Worm (Caenorhabditis elegans) whole organism, early embryonic: ENCODE measurements around the gene dagl-2.

ENCODE experiments used
- B0310.2 ChIP-seq: sonication (generic microtip); optimal IDR thresholded peaks from 2 replicates; lab custom pipeline; 2016; ENCODE audit warnings: mild to moderate bottlenecking, missing genetic modification characterization, missing compliant biosample characterization
- F13C5.2 ChIP-seq: sonication (generic microtip); optimal IDR thresholded peaks from 2 replicates; lab custom pipeline; 2017; ENCODE audit warnings: mild to moderate bottlenecking, missing genetic modification characterization, inconsistent platforms, missing compliant biosample characterization
- aly-1 ChIP-seq: sonication (generic microtip); optimal IDR thresholded peaks from 2 replicates; lab custom pipeline; 2016; ENCODE audit warnings: missing genetic modification characterization, missing compliant biosample characterization
- ama-1 ChIP-seq: fragments of 150-350 bp; optimal IDR thresholded peaks from 2 replicates; lab custom pipeline; 2014
- ceh-13 ChIP-seq: fragments of 200-800 bp; sonication (Bioruptor generic); optimal IDR thresholded peaks from 2 replicates; lab custom pipeline; 2018; ENCODE audit warnings: mild to moderate bottlenecking, missing genetic modification characterization, missing compliant biosample characterization
- ceh-36 ChIP-seq: sonication (generic microtip); optimal IDR thresholded peaks from 2 replicates; lab custom pipeline; 2016; ENCODE audit warnings: missing genetic modification characterization, inconsistent platforms, missing compliant biosample characterization
- ets-7 ChIP-seq: sonication (generic microtip); optimal IDR thresholded peaks from 2 replicates; lab custom pipeline; 2016; ENCODE audit warnings: missing genotype, missing genetic modification characterization, missing compliant biosample characterization
- flt-1 ChIP-seq: fragments of 200-800 bp; sonication (Bioruptor generic); IDR thresholded peaks from 2 replicates; pipeline ENCODE4 v1.3.6; 2022; ENCODE audit warnings: missing genetic modification characterization, missing compliant biosample characterization
- hmbx-1 ChIP-seq: sonication (generic microtip); optimal IDR thresholded peaks from 2 replicates; lab custom pipeline; 2016; ENCODE audit warnings: mild to moderate bottlenecking, missing genetic modification characterization, missing compliant biosample characterization
- hmg-4 ChIP-seq: fragments of 200-800 bp; sonication (Bioruptor generic); optimal IDR thresholded peaks from 2 replicates; lab custom pipeline; 2018; ENCODE audit warnings: mild to moderate bottlenecking, missing genetic modification characterization, missing compliant biosample characterization
- hnd-1 ChIP-seq: sonication (generic microtip); optimal IDR thresholded peaks from 2 replicates; lab custom pipeline; 2016; ENCODE audit warnings: missing genetic modification characterization, missing compliant biosample characterization
- pes-1 ChIP-seq: fragments of 200-800 bp; sonication (Bioruptor generic); IDR thresholded peaks from 2 replicates; pipeline ENCODE4 v1.3.6; 2022; ENCODE audit warnings: missing genetic modification reagents, missing genetic modification characterization, missing compliant biosample characterization
- scrt-1 ChIP-seq: fragments of 200-800 bp; sonication (Bioruptor generic); IDR thresholded peaks from 2 replicates; pipeline ENCODE4 v1.3.6; 2022; ENCODE audit warnings: missing genetic modification characterization, missing compliant biosample characterization
- sea-1 ChIP-seq: fragments of 200-800 bp; sonication (Bioruptor generic); conservative IDR thresholded peaks from 2 replicates; pipeline ENCODE4 v1.3.6; 2022; ENCODE audit warnings: missing genetic modification characterization, missing compliant biosample characterization
- tbx-11 ChIP-seq: fragments of 200-800 bp; sonication (Bioruptor generic); IDR thresholded peaks from 2 replicates; pipeline ENCODE4 v1.3.6; 2022; ENCODE audit warnings: missing genetic modification characterization, missing compliant biosample characterization
- tbx-37 ChIP-seq: fragments of 200-800 bp; sonication (Bioruptor generic); conservative IDR thresholded peaks from 2 replicates; pipeline ENCODE4 v1.3.6; 2022; ENCODE audit warnings: missing genetic modification reagents, missing genetic modification characterization, missing compliant biosample characterization
- tra-4 ChIP-seq: sonication (generic microtip); optimal IDR thresholded peaks from 2 replicates; lab custom pipeline; 2017; ENCODE audit warnings: missing genetic modification characterization, missing compliant biosample characterization

Gene dagl-2

DNA sequence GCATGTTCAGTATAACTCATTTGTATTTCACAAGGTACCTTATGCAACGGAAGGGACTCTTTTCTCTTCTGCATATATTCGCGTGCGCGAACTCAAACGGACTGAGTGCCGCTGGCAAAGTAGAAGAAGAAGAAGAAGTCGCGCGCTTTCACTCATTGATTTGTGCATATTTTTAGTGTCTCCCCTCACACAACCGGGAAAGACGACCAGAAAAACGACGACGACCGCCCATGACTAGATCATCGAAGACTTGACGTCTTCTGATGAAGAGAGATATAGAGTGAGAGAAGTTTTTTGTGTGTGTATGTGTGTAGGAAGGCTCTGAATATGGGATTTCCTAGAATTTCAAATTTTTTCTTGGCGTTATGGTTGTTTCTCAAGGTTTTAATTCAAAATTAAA is 18.7 kb downstream of the dagl-2 start:
- TF ChIP-seq scrt-1, result no peak
- TF ChIP-seq flt-1 (GFP tag; lab: Robert Waterston, UW), result no peak
- no peak for TF ChIP-seq tbx-11
- no peak for TF ChIP-seq hnd-1 (tag; lab: Kevin White, UChicago)
- no peak for TF ChIP-seq B0310.2 (tag; lab: Kevin White, UChicago)

DNA sequence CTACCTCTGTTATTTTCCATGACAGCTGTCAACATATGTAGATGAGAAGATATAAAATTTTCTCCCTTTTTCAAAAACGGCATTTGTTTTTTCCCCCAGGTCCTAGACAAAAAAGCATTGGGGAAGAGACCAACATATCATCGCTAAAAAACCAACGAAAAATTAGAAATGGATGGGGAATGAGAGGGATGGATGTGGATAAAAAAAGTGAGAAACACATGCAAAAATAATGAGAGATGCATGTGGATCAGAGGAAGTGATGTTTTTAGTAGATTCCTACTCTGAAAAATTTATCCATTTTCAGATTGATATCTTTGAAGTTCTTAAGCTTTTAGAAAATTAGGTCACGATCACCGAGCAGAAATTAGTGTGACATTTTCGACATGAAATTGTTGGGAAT is 20.6 kb downstream of the dagl-2 start:
- TF ChIP-seq pes-1 (GFP tag; lab: Robert Waterston, UW), result no peak
- no peak for TF ChIP-seq tbx-37 (GFP tag; lab: Robert Waterston, UW)
- no peak for TF ChIP-seq ets-7 (tag; lab: Kevin White, UChicago)
- no peak for TF ChIP-seq B0310.2 (tag; lab: Kevin White, UChicago)
- TF ChIP-seq ama-1 (lab: Kevin White, UChicago), result no peak
- no peak for TF ChIP-seq hmbx-1
- no peak for TF ChIP-seq sea-1 (GFP tag; lab: Robert Waterston, UW)
- TF ChIP-seq ceh-36 (tag; lab: Kevin White, UChicago), result no peak
- TF ChIP-seq tra-4 (tag; lab: Kevin White, UChicago), result no peak
- no peak for TF ChIP-seq aly-1
- no peak for TF ChIP-seq F13C5.2 (tag; lab: Kevin White, UChicago)
- TF ChIP-seq scrt-1, result no peak
- no peak for TF ChIP-seq ceh-13 (GFP tag; lab: Kevin White, UChicago)
- TF ChIP-seq flt-1 (GFP tag; lab: Robert Waterston, UW), result no peak
- no peak for TF ChIP-seq tbx-11

DNA sequence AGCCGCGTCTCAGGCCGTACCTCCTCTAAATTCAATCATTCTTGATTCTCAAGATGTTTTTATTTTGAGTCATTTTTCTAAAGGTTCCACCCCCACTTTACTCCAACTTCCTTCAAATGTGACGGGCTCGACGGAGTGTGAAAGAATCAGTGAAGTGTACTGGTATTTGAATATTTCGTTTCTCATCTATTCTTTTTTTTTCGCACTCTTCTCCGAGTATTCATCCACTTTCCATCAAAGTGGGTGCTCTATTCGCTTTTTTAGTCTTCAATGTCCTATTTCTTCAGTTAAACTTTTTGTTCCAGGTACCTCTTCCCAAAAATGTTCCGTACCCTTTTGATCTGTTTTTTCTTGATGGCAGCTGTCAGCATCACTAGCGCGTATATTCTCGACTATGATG is 21.6 kb downstream of the dagl-2 start, which contains the start of gene nlp-52:
Gene nlp-52 (plus strand): TSS at position 301 of the 400 bp plus-strand sequence.
- TF ChIP-seq flt-1 (GFP tag; lab: Robert Waterston, UW), result no peak

DNA sequence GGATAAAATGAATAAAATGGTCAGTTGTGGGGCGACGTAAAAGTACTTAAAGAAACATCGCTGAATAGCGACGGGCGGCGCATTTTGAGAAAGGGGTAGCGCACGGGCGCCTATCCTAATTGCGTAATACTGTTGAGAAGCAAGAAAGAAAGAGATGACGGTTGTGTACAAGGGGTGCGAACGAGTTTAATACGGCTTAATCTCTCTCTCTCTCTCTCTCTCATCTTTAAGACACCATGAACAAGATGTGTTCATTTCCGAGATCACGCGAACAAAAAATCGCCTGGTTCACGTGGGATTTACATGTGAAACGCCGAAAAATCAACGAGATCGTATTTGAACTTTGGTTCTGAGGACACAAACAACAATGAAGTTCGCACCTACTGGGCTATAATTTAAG is 23.4 kb downstream of the dagl-2 start:
- TF ChIP-seq ama-1 (lab: Kevin White, UChicago) (no peak), sea-1 (GFP tag; lab: Robert Waterston, UW) (no peak), F13C5.2 (tag; lab: Kevin White, UChicago) (no peak), ceh-13 (GFP tag; lab: Kevin White, UChicago) (no peak), hmbx-1 (no peak), tbx-11 (no peak), hmg-4 (GFP tag; lab: Kevin White, UChicago) (no peak), ets-7 (tag; lab: Kevin White, UChicago) (no peak), pes-1 (GFP tag; lab: Robert Waterston, UW) (no peak), scrt-1 (no peak), flt-1 (GFP tag; lab: Robert Waterston, UW) (no peak), aly-1 (no peak), tra-4 (tag; lab: Kevin White, UChicago) (no peak)

DNA sequence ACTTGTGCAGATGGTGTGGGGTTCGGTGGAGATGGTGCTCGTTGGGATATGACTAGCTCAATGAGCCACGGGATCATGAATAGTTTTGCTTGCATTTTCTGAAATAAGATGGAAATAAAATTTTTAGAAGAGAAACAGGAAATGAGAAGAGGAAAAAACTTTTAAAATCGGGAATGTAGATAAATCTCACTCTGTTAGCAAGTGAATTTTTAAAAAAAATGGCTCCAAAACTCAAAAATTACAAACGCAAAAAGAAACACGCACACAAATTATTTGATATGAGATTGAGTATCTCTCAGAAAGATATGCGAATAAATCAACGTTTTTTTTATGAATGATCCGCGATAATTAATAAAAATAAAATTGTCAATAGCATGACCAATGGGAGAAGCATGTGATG is 25.1 kb downstream of the dagl-2 start, which contains the start of gene T17H7.7:
Gene T17H7.7 (minus strand): TSS at position 101 of the 400 bp plus-strand sequence.
- TF ChIP-seq tbx-11 (no peak), F13C5.2 (tag; lab: Kevin White, UChicago) (no peak), ceh-13 (GFP tag; lab: Kevin White, UChicago) (no peak), tbx-37 (GFP tag; lab: Robert Waterston, UW) (no peak), ets-7 (tag; lab: Kevin White, UChicago) (no peak), hmbx-1 (no peak), hnd-1 (tag; lab: Kevin White, UChicago) (no peak)

DNA sequence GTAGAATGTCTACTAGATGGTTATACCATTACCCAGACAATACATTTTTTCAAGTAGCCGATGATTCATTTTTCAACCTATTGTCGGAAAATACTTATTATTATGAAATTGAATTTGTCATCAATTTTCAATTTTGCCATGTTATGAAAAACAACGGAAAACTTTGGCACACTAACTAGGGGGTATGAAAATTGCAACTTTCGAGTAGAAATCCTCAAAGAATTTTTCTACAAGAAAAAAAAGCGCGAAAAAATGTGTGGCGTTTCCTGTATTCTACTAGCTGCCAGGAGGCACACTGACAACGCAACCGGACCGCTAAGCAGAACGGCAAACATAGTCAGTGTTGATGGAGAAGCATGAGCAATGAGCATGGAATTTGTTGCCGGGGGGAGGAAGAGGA is 28.7 kb downstream of the dagl-2 start:
- no peak for TF ChIP-seq tra-4 (tag; lab: Kevin White, UChicago)

DNA sequence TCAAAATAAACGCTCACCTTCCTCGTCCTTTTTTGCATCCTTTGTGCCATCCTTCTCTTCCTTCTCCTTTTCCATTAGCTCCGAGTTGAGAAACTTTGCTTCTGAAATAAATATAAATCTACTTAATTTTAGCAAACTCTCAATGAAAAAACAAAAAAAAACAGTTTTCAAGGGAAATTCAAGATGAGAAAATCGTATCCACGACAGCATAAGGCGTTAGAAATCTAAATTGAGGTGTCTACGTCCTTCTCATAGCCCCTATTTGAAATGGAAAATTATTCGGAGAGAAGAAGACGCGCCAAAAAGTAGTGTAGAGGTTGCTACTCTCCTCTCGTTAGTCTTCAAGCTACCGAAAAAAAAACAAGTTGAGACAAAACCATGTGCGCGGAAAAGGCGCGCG is 30.8 kb downstream of the dagl-2 start, which contains the start of gene pat-12:
Gene pat-12 (minus strand): TSS at position 101 of the 400 bp plus-strand sequence.
- TF ChIP-seq ceh-36 (tag; lab: Kevin White, UChicago) (no peak), tbx-11 (no peak), sea-1 (GFP tag; lab: Robert Waterston, UW) (no peak), scrt-1 (no peak), aly-1 (no peak), B0310.2 (tag; lab: Kevin White, UChicago) (no peak), hmg-4 (GFP tag; lab: Kevin White, UChicago) (no peak), ets-7 (tag; lab: Kevin White, UChicago) (no peak), F13C5.2 (tag; lab: Kevin White, UChicago) (no peak), ama-1 (lab: Kevin White, UChicago) (no peak), pes-1 (GFP tag; lab: Robert Waterston, UW) (no peak), tra-4 (tag; lab: Kevin White, UChicago) (no peak), ceh-13 (GFP tag; lab: Kevin White, UChicago) (no peak), flt-1 (GFP tag; lab: Robert Waterston, UW) (no peak), hmbx-1 (no peak)

DNA sequence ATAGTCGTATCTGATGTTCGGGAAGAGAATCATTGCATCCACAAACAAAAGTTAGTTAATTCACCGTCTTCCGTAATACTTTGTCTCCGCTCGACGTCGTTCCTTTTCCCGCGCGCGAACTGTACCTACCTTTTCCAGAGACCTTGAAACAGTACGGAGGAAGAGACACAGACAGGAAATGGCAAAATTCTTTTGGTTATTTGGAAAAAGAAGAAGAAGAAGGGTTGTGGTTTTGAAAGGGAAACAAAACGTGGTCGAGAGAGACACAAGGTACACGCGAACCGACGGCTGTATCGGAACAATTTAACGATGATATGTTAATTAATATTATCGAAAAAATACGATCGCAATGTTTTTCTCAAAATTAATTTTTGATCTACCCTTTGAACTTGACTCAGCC is 33.1 kb downstream of the dagl-2 start:
- TF ChIP-seq ama-1 (lab: Kevin White, UChicago) (no peak), pes-1 (GFP tag; lab: Robert Waterston, UW) (no peak), tbx-37 (GFP tag; lab: Robert Waterston, UW) (no peak), hmbx-1 (no peak), F13C5.2 (tag; lab: Kevin White, UChicago) (no peak)

DNA sequence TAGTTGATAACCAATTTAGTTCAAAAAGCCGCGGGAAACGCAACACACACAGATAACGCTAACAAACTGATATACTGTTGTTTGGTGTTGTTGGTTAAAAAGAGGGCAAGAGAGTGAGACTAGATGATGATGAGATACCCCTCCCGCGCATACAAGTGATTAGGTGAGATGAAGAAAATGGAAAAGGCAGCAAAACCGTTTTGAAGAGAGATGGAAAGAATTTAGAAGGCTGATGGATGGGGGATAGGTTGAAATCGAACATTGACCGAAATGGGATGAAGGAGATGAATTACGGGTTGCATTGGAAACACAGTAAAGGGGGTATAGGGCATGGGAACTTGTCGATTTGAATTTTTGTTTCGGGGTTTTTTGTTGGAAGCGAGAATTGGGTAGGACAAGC is 34.3 kb downstream of the dagl-2 start:
- no peak for TF ChIP-seq ceh-36 (tag; lab: Kevin White, UChicago)
- TF ChIP-seq pes-1 (GFP tag; lab: Robert Waterston, UW), result no peak
- TF ChIP-seq tbx-11, result no peak
- TF ChIP-seq F13C5.2 (tag; lab: Kevin White, UChicago), result no peak
- no peak for TF ChIP-seq ceh-13 (GFP tag; lab: Kevin White, UChicago)
- TF ChIP-seq hnd-1 (tag; lab: Kevin White, UChicago), result no peak
